Fruit fly (Drosophila melanogaster) whole organism, wandering third instar larva: ENCODE results near the gene ThrRS.

Experiments used
- CG32264 ChIP-seq: fragments of 200-800 bp; sonication (Bioruptor generic); optimal IDR thresholded peaks from 2 replicates; lab custom pipeline; 2016; ENCODE audit warnings: missing biosample characterization, missing genetic modification characterization
- CG9705 ChIP-seq: fragments of 200-800 bp; sonication (Bioruptor generic); optimal IDR thresholded peaks from 2 replicates; lab custom pipeline; 2018; ENCODE audit warnings: missing biosample characterization, mild to moderate bottlenecking, missing genetic modification characterization
- Hr83 ChIP-seq: fragments of 200-300 bp; sonication (Bioruptor generic); optimal IDR thresholded peaks from 2 replicates; lab custom pipeline; 2016; ENCODE audit warnings: missing biosample characterization, mild to moderate bottlenecking, missing genetic modification characterization, moderate library complexity; ENCODE audit not compliant: poor library complexity, severe bottlenecking
- h ChIP-seq: fragments of 200-800 bp; sonication (Bioruptor generic); optimal IDR thresholded peaks from 3 replicates; lab custom pipeline; 2016; ENCODE audit warnings: missing biosample characterization, mild to moderate bottlenecking, missing genetic modification characterization
- jim ChIP-seq: fragments of 175-275, 200-325 bp; sonication (Bioruptor generic); optimal IDR thresholded peaks from 2 replicates; lab custom pipeline; 2016; ENCODE audit warnings: missing biosample characterization, mild to moderate bottlenecking, missing genetic modification characterization
- lola ChIP-seq: fragments of >200 bp; optimal IDR thresholded peaks from 2 replicates; lab custom pipeline; 2017; ENCODE audit warnings: missing biosample characterization, missing genetic modification characterization
- psq ChIP-seq: fragments of 200-800 bp; sonication (Bioruptor generic); optimal IDR thresholded peaks from 3 replicates; lab custom pipeline; 2017; ENCODE audit warnings: missing biosample characterization, mild to moderate bottlenecking, missing genetic modification characterization, moderate library complexity
- rgr ChIP-seq: fragments of 200-800 bp; sonication (Bioruptor generic); optimal IDR thresholded peaks from 3 replicates; lab custom pipeline; 2016; ENCODE audit warnings: missing biosample characterization, mild to moderate bottlenecking, missing genetic modification characterization
- sage ChIP-seq: fragments of 200-800 bp; sonication (Bioruptor generic); optimal IDR thresholded peaks from 2 replicates; lab custom pipeline; 2016; ENCODE audit warnings: missing biosample characterization, mild to moderate bottlenecking, missing genetic modification characterization
- sv ChIP-seq: fragments of 200-800 bp; sonication (Bioruptor generic); optimal IDR thresholded peaks from 3 replicates; lab custom pipeline; 2016; ENCODE audit warnings: missing biosample characterization, missing genetic modification characterization
- usp ChIP-seq: fragments of >200 bp; optimal IDR thresholded peaks from 2 replicates; lab custom pipeline; 2017; ENCODE audit warnings: missing biosample characterization, missing genetic modification characterization

DNA sequence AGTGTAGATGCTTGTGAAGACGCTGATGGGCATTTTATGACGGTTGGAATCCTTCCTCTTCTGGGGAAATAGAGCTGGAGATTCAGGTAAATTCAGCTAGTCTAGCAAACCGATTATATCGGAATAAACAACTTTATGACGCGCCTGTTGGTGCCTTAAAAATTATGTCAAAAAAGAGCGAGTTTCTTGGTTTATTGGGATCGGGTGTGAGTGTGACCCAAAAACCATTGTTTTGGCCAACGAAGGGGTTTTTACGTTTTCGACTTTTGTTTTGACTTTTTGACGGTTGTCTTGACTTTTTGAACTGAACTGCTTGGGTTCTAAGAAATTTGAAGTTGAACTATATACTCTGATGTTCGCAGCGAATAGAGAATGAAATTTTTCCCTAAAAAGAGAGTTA lies 11.5 kb upstream of the ThrRS start:
- TF ChIP-seq CG32264 (GFP tag; lab: Kevin White, UChicago), result no peak
- no peak for TF ChIP-seq rgr (GFP tag; lab: Kevin White, UChicago)
- TF ChIP-seq sv (GFP tag; lab: Kevin White, UChicago), result no peak
- no peak for TF ChIP-seq Hr83 (GFP tag; lab: Kevin White, UChicago)
- no peak for TF ChIP-seq jim
- TF ChIP-seq sage (GFP tag; lab: Kevin White, UChicago), result no peak
- TF ChIP-seq psq, result no peak
- TF ChIP-seq usp (GFP tag; lab: Kevin White, UChicago), result no peak
- TF ChIP-seq h (GFP tag; lab: Kevin White, UChicago), result no peak
- TF ChIP-seq lola (GFP tag; lab: Kevin White, UChicago), result no peak
- TF ChIP-seq CG9705 (GFP tag; lab: Kevin White, UChicago), result no peak
